Fruit fly (Drosophila melanogaster) whole organism, wandering third instar larva: Measurements from ENCODE around the gene CG32573.
A peak's percentile ranks its signal among the peaks of the same experiment; 100 is the strongest.

Experiments used
- Abd-B ChIP-seq: fragments of >200 bp; optimal IDR thresholded peaks from 2 replicates; lab custom pipeline; 2017; ENCODE audit warnings: missing biosample characterization, missing genetic modification characterization
- CG9705 ChIP-seq: fragments of 200-800 bp; sonication (Bioruptor generic); optimal IDR thresholded peaks from 2 replicates; lab custom pipeline; 2018; ENCODE audit warnings: missing biosample characterization, mild to moderate bottlenecking, missing genetic modification characterization
- Dfd ChIP-seq: fragments of >200 bp; optimal IDR thresholded peaks from 2 replicates; lab custom pipeline; 2017; ENCODE audit warnings: missing biosample characterization, missing genetic modification characterization
- Dif ChIP-seq: fragments of 200-275, 200-300 bp; sonication (Bioruptor generic); optimal IDR thresholded peaks from 2 replicates; lab custom pipeline; 2018; ENCODE audit warnings: missing biosample characterization, missing genetic modification characterization; ENCODE audit not compliant: partially characterized antibody
- GATAd ChIP-seq: sonication (Bioruptor generic); optimal IDR thresholded peaks from 2 replicates; lab custom pipeline; 2016; ENCODE audit warnings: missing biosample characterization, missing genetic modification characterization
- HLH106 ChIP-seq: fragments of 200-800 bp; optimal IDR thresholded peaks from 3 replicates; lab custom pipeline; 2019; ENCODE audit warnings: missing biosample characterization, mild to moderate bottlenecking, missing genetic modification characterization, moderate library complexity
- Hr78 ChIP-seq: fragments of >200 bp; optimal IDR thresholded peaks from 2 replicates; lab custom pipeline; 2017; ENCODE audit warnings: missing biosample characterization, missing genetic modification characterization
- Hr83 ChIP-seq: fragments of 200-300 bp; sonication (Bioruptor generic); optimal IDR thresholded peaks from 2 replicates; lab custom pipeline; 2016; ENCODE audit warnings: missing biosample characterization, mild to moderate bottlenecking, missing genetic modification characterization, moderate library complexity; ENCODE audit not compliant: poor library complexity, severe bottlenecking
- Jra ChIP-seq: sonication (Bioruptor generic); optimal IDR thresholded peaks from 2 replicates; lab custom pipeline; 2016; ENCODE audit warnings: missing biosample characterization, missing genetic modification characterization
- Myc ChIP-seq: fragments of >200 bp; optimal IDR thresholded peaks from 2 replicates; lab custom pipeline; 2017
- N ChIP-seq: fragments of >200 bp; optimal IDR thresholded peaks from 2 replicates; lab custom pipeline; 2018; ENCODE audit warnings: missing biosample characterization, missing external identifiers, missing genetic modification characterization
- OdsH ChIP-seq: fragments of 200-800 bp; sonication (Bioruptor generic); optimal IDR thresholded peaks from 2 replicates; lab custom pipeline; 2016; ENCODE audit warnings: missing biosample characterization, mild to moderate bottlenecking, missing genetic modification characterization
- Rel ChIP-seq, 2 experiments: fragments of 200-800 bp; sonication (Bioruptor generic) in 1 of 2; optimal IDR thresholded peaks; 2 replicates in 1 of 2; 3 replicates in 1 of 2; lab custom pipeline; 2016 to 2019; ENCODE audit warnings: mild to moderate bottlenecking in 2 of 2, missing biosample characterization in 2 of 2, missing genetic modification characterization in 2 of 2, moderate library complexity in 1 of 2
- Vsx2 ChIP-seq: fragments of 200-300, 225-300 bp; sonication (Bioruptor generic); optimal IDR thresholded peaks from 2 replicates; lab custom pipeline; 2018; ENCODE audit warnings: missing biosample characterization, missing genetic modification characterization; ENCODE audit not compliant: partially characterized antibody
- br ChIP-seq: fragments of 200-800 bp; sonication (Bioruptor generic); optimal IDR thresholded peaks from 2 replicates; lab custom pipeline; 2016; ENCODE audit warnings: missing biosample characterization, missing genetic modification characterization
- dl ChIP-seq, 2 experiments: fragments of 175-275, 200-275 bp in 1 of 2; fragments of 200-275 bp in 1 of 2; sonication (Bioruptor generic); optimal IDR thresholded peaks; lab custom pipeline; 2018; ENCODE audit warnings: mild to moderate bottlenecking in 2 of 2, missing biosample characterization in 2 of 2, missing genetic modification characterization in 2 of 2, moderate library complexity in 2 of 2; ENCODE audit not compliant: partially characterized antibody in 2 of 2, insufficient read depth in 1 of 2
- dmrt93B ChIP-seq: fragments of 200-800 bp; sonication (Bioruptor generic); optimal IDR thresholded peaks from 2 replicates; lab custom pipeline; 2018; ENCODE audit warnings: missing biosample characterization, mild to moderate bottlenecking, missing genetic modification characterization
- dsf ChIP-seq: sonication (Bioruptor generic); optimal IDR thresholded peaks from 2 replicates; lab custom pipeline; 2016; ENCODE audit warnings: missing biosample characterization, missing genetic modification characterization, borderline replicate concordance
- ey ChIP-seq: fragments of 200-800 bp; sonication (Bioruptor generic); optimal IDR thresholded peaks from 2 replicates; lab custom pipeline; 2016; ENCODE audit warnings: missing biosample characterization, missing genetic modification characterization
- foxo ChIP-seq, 2 experiments: fragments of 200-800 bp; sonication (Bioruptor generic); optimal IDR thresholded peaks; 2 replicates in 1 of 2; 3 replicates in 1 of 2; lab custom pipeline; 2016 to 2017; ENCODE audit warnings: missing biosample characterization in 2 of 2, missing genetic modification characterization in 2 of 2
- fru ChIP-seq: fragments of 200-800 bp; sonication (Bioruptor generic); optimal IDR thresholded peaks from 3 replicates; lab custom pipeline; 2016; ENCODE audit warnings: missing biosample characterization, mild to moderate bottlenecking, missing genetic modification characterization
- lola ChIP-seq: fragments of >200 bp; optimal IDR thresholded peaks from 2 replicates; lab custom pipeline; 2017; ENCODE audit warnings: missing biosample characterization, missing genetic modification characterization
- pan ChIP-seq: fragments of >200 bp; optimal IDR thresholded peaks from 2 replicates; lab custom pipeline; 2017
- rgr ChIP-seq: fragments of 200-800 bp; sonication (Bioruptor generic); optimal IDR thresholded peaks from 3 replicates; lab custom pipeline; 2016; ENCODE audit warnings: missing biosample characterization, mild to moderate bottlenecking, missing genetic modification characterization
- sv ChIP-seq: fragments of 200-800 bp; sonication (Bioruptor generic); optimal IDR thresholded peaks from 3 replicates; lab custom pipeline; 2016; ENCODE audit warnings: missing biosample characterization, missing genetic modification characterization
- tai ChIP-seq: sonication (Bioruptor generic); optimal IDR thresholded peaks from 2 replicates; lab custom pipeline; 2016; ENCODE audit warnings: missing biosample characterization, missing genetic modification characterization
- usp ChIP-seq: fragments of >200 bp; optimal IDR thresholded peaks from 2 replicates; lab custom pipeline; 2017; ENCODE audit warnings: missing biosample characterization, missing genetic modification characterization
- woc ChIP-seq: sonication (Bioruptor generic); optimal IDR thresholded peaks from 2 replicates; lab custom pipeline; 2016; ENCODE audit warnings: missing biosample characterization, mild to moderate bottlenecking, missing genetic modification characterization

Gene CG32573

dm6 chrX:16623524-16623923, 27.7 kb upstream of the CG32573 start:
- TF ChIP-seq ey (GFP tag; lab: Kevin White, UChicago) (no peak), usp (GFP tag; lab: Kevin White, UChicago) (no peak), woc (GFP tag; lab: Kevin White, UChicago) (no peak), Rel (GFP tag; optimal IDR thresholded peaks at IDR 0.05; lab: Kevin White, UChicago) (no peak), Rel (tag; optimal IDR thresholded peaks at IDR 0.05; lab: Kevin White, UChicago) (no peak), CG9705 (GFP tag; lab: Kevin White, UChicago) (no peak), rgr (no peak), br (no peak), Dif (GFP tag; lab: Kevin White, UChicago) (no peak)

DNA sequence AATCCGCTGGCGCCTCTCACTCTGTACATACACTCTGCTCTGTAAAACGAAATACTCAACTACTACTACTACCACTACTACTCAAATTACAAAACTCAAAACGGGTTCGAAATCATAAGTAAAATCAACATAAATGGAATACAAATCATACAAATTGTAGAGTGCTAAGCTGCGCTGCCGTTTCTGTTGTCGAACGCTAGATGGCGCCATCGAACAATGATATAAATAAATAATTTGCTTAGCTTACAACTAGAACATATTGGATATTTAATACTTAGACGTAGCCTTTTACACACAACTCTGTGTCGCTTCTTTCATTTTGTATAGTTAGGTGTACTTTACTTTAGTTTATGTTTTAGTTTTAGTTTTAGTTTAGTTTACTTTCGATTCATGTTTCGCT, 26.7 kb upstream of the CG32573 start:
- TF ChIP-seq Hr78 (GFP tag; lab: Kevin White, UChicago) (no peak), br (no peak), Abd-B (no peak), Dif (GFP tag; lab: Kevin White, UChicago) (no peak), dmrt93B (GFP tag; lab: Kevin White, UChicago) (no peak), Myc (lab: Kevin White, UChicago) (no peak), OdsH (no peak)
- TF ChIP-seq, all 38 proteins: peak for 0

DNA sequence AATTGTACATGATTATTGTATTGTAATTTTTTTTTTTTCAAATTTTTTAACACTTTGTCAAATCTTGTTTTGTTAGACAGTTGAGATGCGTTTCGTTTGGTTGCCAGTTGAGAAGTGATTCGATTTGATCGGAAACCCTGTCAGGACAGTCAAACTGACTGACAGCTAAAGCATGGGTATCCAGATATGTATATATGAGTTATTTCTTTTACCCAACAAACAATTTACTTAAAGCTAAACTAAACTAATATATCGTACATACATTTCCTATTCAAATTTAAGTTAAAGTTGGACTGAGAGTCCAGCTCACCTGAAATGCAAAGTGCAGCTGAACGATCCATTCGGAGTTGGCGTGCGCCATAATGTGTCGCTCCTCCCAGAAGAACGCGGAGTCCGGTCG, 19.0 kb upstream of the CG32573 start, which contains the start of gene CG9777:
Gene CG9777, minus strand, starts transcription at position 101 of the 400 bp plus-strand sequence.
- no peak for TF ChIP-seq fru (GFP tag; lab: Kevin White, UChicago)
- TF ChIP-seq Hr78 (GFP tag; lab: Kevin White, UChicago): no peak
- TF ChIP-seq CG9705 (GFP tag; lab: Kevin White, UChicago): no peak
- TF ChIP-seq Jra: no peak
- TF ChIP-seq HLH106 (tag; lab: Kevin White, UChicago): no peak
- TF ChIP-seq foxo (GFP tag; optimal IDR thresholded peaks at IDR 0.05; lab: Kevin White, UChicago): no peak

DNA sequence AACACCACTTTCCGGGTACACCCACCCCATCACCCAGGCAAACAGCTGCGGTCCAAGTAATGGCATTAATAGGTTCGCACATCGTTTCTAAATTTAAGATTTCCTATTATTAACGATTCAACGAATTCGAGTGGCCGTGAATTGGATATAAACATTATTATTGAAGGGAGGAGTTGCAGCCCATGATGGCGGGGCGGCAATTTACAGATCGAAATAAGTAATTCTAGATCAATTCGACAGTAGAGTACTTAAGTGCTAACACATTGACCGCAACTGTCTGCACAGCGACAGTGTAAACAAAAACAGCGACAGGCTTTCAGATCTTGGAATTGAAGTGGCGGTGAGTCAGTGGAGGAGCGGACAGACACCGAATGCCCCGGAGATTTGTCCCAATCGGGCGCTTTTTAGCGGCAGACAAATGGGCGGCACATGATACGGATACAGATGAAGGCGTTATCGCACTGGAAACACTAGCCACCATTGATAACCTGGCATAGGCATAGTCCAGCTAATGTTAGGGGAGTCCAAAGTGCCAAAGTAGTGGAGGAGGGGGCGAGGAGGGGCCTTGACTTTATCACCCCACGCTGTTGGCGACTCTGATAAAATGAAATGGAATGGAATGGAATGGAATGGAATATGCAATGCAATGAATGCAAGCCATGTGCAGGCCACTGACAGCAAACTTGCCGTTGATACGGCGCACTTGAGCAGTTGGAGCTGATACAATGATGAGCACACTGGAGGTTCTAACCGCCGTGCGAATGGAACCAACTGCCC, 17.8 kb upstream of the CG32573 start:
- TF ChIP-seq Hr83 (no peak), sv (GFP tag; lab: Kevin White, UChicago) (no peak), dsf (GFP tag; lab: Kevin White, UChicago) (no peak), dl (GFP tag; optimal IDR thresholded peaks at IDR 0.05; lab: Kevin White, UChicago; ENCODE audit: insufficient read depth in 1 of 2, partially characterized antibody in 2 of 2) (no peak), dmrt93B (GFP tag; lab: Kevin White, UChicago) (no peak), lola (GFP tag; lab: Kevin White, UChicago) (no peak), GATAd (GFP tag; lab: Kevin White, UChicago) (no peak), tai (no peak), HLH106 (tag; lab: Kevin White, UChicago) (no peak), fru (GFP tag; lab: Kevin White, UChicago) (no peak), ey (GFP tag; lab: Kevin White, UChicago) (no peak), br (no peak), usp (GFP tag; lab: Kevin White, UChicago) (no peak), Vsx2 (no peak), pan (lab: Kevin White, UChicago) (no peak), Hr78 (GFP tag; lab: Kevin White, UChicago) (no peak)
- TF ChIP-seq, all 38 proteins: peak for 0

- TF ChIP-seq lola (GFP tag; lab: Kevin White, UChicago): no peak
- peak; percentile 7 for TF ChIP-seq Abd-B
- peak; percentile 78 for TF ChIP-seq Dfd (GFP tag; lab: Kevin White, UChicago)
- TF ChIP-seq Rel (GFP tag; optimal IDR thresholded peaks at IDR 0.05; lab: Kevin White, UChicago): no peak
- TF ChIP-seq Rel (tag; optimal IDR thresholded peaks at IDR 0.05; lab: Kevin White, UChicago): peak; percentile 26
- TF ChIP-seq N (GFP tag; lab: Kevin White, UChicago): peak; percentile 84
- TF ChIP-seq GATAd (GFP tag; lab: Kevin White, UChicago): no peak
- TF ChIP-seq Hr83: peak; percentile 56
- TF ChIP-seq, all 38 proteins: peak for 5
Measured at dm6 chrX:16637106-16637590, 14.0 kb upstream of the CG32573 start, which contains the start of gene Rok. TSS of gene Rok (minus strand) at chrX:16637414.
